Worm (Caenorhabditis elegans) whole organism, L1 larva: ENCODE results near the gene asp-7.

ENCODE experiments used
- ceh-82 ChIP-seq, 3 experiments: fragments of 150-350 bp in 1 of 3; sonication (generic microtip) in 2 of 3; optimal IDR thresholded peaks; 2 replicates each; lab custom pipeline; 2014 to 2017; ENCODE audit warnings: missing biosample characterization in 3 of 3, missing genetic modification characterization in 3 of 3
- hlh-4 ChIP-seq: sonication (generic microtip); optimal IDR thresholded peaks from 2 replicates; lab custom pipeline; 2016; ENCODE audit warnings: mild to moderate bottlenecking, missing genetic modification characterization, missing compliant biosample characterization
- lsy-2 ChIP-seq, 2 experiments: fragments of 150-350 bp; optimal IDR thresholded peaks; 2 replicates each; lab custom pipeline; 2014; ENCODE audit warnings: missing biosample characterization in 2 of 2, missing genetic modification characterization in 2 of 2
- pqm-1 ChIP-seq: sonication (generic microtip); optimal IDR thresholded peaks from 3 replicates; lab custom pipeline; 2017; ENCODE audit warnings: missing biosample characterization, missing genetic modification characterization

DNA sequence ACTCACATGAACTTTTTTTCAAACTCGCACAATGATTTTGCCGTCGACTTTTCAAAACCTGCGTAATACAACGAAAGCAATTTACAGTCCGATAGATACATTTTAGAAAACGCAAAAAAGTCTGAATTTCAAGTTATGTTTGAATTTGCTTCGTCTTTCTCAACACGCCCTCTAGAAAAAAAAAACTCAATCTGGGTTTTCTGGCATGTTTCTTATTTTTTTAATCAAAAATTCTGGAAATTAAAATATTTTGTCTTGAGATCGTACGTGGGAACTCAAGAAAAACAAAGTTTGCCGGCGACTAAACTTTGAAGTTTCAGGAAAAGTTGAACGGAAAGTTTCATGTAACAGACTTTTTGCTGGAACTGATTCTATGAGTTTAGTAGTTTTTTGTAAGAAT lies 34.3 kb upstream of the asp-7 start, which contains the start of gene srw-115:
- TF ChIP-seq ceh-82 (tag; optimal IDR thresholded peaks at IDR 0.05; lab: Kevin White, UChicago), result no peak
- no peak for TF ChIP-seq hlh-4 (tag; lab: Kevin White, UChicago)
- TF ChIP-seq lsy-2 (tag; optimal IDR thresholded peaks at IDR 0.05; lab: Kevin White, UChicago), result no peak
- no peak for TF ChIP-seq pqm-1
